Worm (Caenorhabditis elegans): ENCODE results near the gene F46H5.11.

ce11 chrX:7242878-7243277 lies 29.0 kb downstream of the F46H5.11 start, which contains the start of gene F46H5.7:
- TF ChIP-seq him-1 (tag; optimal IDR thresholded peaks at IDR 0.05) (no peak), W03F9.2 (tag; optimal IDR thresholded peaks at IDR 0.05) (no peak), dao-5 (tag; optimal IDR thresholded peaks at IDR 0.05) (no peak)
